Worm (Caenorhabditis elegans) whole organism, L4/young adult: ENCODE data around the gene fbxa-148.

ENCODE experiments used
- W03F9.2 ChIP-seq: fragments of 150-350 bp; optimal IDR thresholded peaks from 2 replicates; lab custom pipeline; 2014; ENCODE audit warnings: missing biosample characterization, missing genetic modification characterization
- dao-5 ChIP-seq: sonication (generic microtip); optimal IDR thresholded peaks from 2 replicates; lab custom pipeline; 2016; ENCODE audit warnings: missing genotype, missing genetic modification characterization, moderate library complexity, missing compliant biosample characterization
- him-1 ChIP-seq: sonication (generic microtip); optimal IDR thresholded peaks from 2 replicates; lab custom pipeline; 2016; ENCODE audit warnings: missing genotype, missing genetic modification reagents, missing genetic modification characterization, missing compliant biosample characterization

fbxa-148 gene

DNA sequence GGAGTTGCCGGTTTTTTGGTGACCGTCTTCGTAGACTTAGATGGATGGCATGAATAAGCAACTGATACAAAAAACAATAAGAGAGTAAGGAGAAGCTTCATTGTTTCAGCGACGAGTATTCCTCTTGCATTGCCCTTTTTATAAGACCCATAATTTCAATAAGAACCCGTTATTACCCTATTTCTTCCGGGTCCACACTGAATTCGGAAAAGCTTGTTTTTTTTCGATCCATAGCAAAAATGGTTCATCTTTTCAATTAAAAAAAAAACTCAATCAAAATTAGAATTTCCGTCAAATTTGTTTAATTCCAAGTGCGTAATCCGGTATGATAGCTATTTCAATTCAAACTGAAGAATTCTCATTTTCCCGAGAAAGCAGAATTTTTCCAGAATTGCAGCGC is 48.2 kb downstream of the fbxa-148 start, which contains the start of gene Y102A5C.40:
Gene Y102A5C.40, minus strand, starts transcription at position 101 of the 400 bp plus-strand sequence.
- TF ChIP-seq dao-5: no peak
- no peak for TF ChIP-seq W03F9.2 (tag; lab: Kevin White, UChicago)
- no peak for TF ChIP-seq him-1 (tag; lab: Kevin White, UChicago)

DNA sequence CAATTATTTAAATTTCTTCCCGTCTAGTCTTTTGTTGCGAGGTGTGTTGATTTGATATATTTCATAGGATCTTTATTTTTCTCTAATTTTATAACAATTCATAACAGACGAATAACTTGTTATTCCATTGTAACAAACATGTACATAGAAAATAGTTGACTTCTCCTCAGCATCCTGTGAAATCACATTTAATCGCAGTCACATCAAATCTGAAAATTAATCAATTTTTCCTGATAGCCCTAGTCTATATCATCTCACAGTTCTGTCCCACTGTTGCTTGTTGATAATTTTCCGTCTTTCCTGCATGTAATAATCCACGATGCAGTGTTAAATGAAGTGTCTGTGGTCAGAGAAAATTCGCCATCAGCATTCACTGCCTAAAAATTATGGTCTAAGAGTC is 49.0 kb downstream of the fbxa-148 start:
- no peak for TF ChIP-seq W03F9.2 (tag; lab: Kevin White, UChicago)
- TF ChIP-seq dao-5: no peak

DNA sequence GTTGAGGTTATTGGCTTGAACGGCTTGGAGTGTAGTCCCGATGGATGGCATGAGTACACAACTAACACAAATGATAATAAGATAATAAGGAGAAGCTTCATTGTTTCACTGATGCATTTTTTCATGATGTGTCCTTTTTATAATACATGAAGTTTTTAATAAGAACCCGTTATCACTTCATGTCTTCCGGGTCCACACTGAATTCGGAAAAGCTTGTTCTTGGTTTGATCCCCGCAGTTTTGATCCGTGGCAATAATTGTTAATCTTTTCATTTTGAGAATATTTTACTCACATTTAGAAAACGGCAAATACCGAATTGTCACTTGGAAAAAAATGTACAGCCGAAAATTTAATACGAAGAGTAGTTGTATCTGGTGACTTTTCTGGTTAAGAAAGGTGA is 49.8 kb downstream of the fbxa-148 start, which contains the start of gene Y102A5C.27:
Gene Y102A5C.27, minus strand, starts transcription at position 101 of the 400 bp plus-strand sequence.
- TF ChIP-seq dao-5 (no peak), W03F9.2 (tag; lab: Kevin White, UChicago) (no peak), him-1 (tag; lab: Kevin White, UChicago) (no peak)
